Fruit fly (Drosophila melanogaster) whole organism, embryonic: Measurements from ENCODE around the gene ATPsynO.

Experiments used
- Abd-B ChIP-seq: fragments of 200-800 bp; sonication (Bioruptor generic); optimal IDR thresholded peaks from 2 replicates; lab custom pipeline; 2018; ENCODE audit warnings: missing biosample characterization, mild to moderate bottlenecking, missing genetic modification characterization, moderate library complexity
- Antp ChIP-seq: fragments of 200-800 bp; sonication (Bioruptor generic); optimal IDR thresholded peaks from 3 replicates; lab custom pipeline; 2016; ENCODE audit warnings: missing biosample characterization, missing genetic modification characterization
- CG1024 ChIP-seq: fragments of 200-800 bp; sonication (Bioruptor generic); IDR thresholded peaks from 2 replicates; pipeline ENCODE4 v1.3.6; 2022; ENCODE audit warnings: missing biosample characterization, missing genetic modification characterization
- CG10366 ChIP-seq: fragments of 200-800 bp; sonication (Bioruptor generic); IDR thresholded peaks from 2 replicates; pipeline ENCODE4 v1.3.6; 2022; ENCODE audit warnings: missing biosample characterization, missing genetic modification characterization
- CG10543 ChIP-seq: fragments of 200-800 bp; sonication (Bioruptor generic); optimal IDR thresholded peaks from 3 replicates; lab custom pipeline; 2017; ENCODE audit warnings: missing biosample characterization, mild to moderate bottlenecking, missing genetic modification characterization, moderate library complexity
- CG17359 ChIP-seq: fragments of 200-800 bp; sonication (Bioruptor generic); optimal IDR thresholded peaks from 3 replicates; lab custom pipeline; 2018; ENCODE audit warnings: missing biosample characterization, mild to moderate bottlenecking, missing genetic modification characterization, moderate library complexity
- CG17568 ChIP-seq: fragments of 200-800 bp; sonication (Bioruptor generic); optimal IDR thresholded peaks from 2 replicates; lab custom pipeline; 2018; ENCODE audit warnings: missing biosample characterization, mild to moderate bottlenecking, missing genetic modification characterization, moderate library complexity
- CG30403 ChIP-seq: fragments of 200-800 bp; sonication (Bioruptor generic); optimal IDR thresholded peaks from 3 replicates; lab custom pipeline; 2016; ENCODE audit warnings: missing biosample characterization, missing genetic modification characterization
- CG33213 ChIP-seq: fragments of 200-800 bp; sonication (Bioruptor generic); optimal IDR thresholded peaks from 3 replicates; lab custom pipeline; 2016; ENCODE audit warnings: missing biosample characterization, missing genetic modification characterization
- CG3847 ChIP-seq: fragments of 200-800 bp; sonication (Bioruptor generic); IDR thresholded peaks from 2 replicates; pipeline ENCODE4 v1.3.6; 2022; ENCODE audit warnings: missing biosample characterization, missing genetic modification characterization
- CG3995 ChIP-seq: fragments of 200-800 bp; sonication (Bioruptor generic); optimal IDR thresholded peaks from 3 replicates; lab custom pipeline; 2016; ENCODE audit warnings: missing biosample characterization, missing genetic modification characterization
- CG42726 ChIP-seq: fragments of 200-800 bp; sonication (Bioruptor generic); IDR thresholded peaks from 2 replicates; pipeline ENCODE4 v1.3.6; 2022; ENCODE audit warnings: missing biosample characterization, missing genetic modification characterization; ENCODE audit not compliant: partially characterized antibody
- CG43689 ChIP-seq: fragments of 200-800 bp; sonication (Bioruptor generic); IDR thresholded peaks from 2 replicates; pipeline ENCODE4 v1.3.6; 2022; ENCODE audit warnings: missing biosample characterization, missing genetic modification characterization
- CG8388 ChIP-seq: fragments of 200-800 bp; sonication (Bioruptor generic); optimal IDR thresholded peaks from 2 replicates; lab custom pipeline; 2019; ENCODE audit warnings: missing biosample characterization, mild to moderate bottlenecking, missing genetic modification characterization, moderate library complexity
- CG8924 ChIP-seq: fragments of 200-800 bp; optimal IDR thresholded peaks from 3 replicates; lab custom pipeline; 2019; ENCODE audit warnings: missing biosample characterization, mild to moderate bottlenecking, missing genetic modification characterization, moderate library complexity
- Doc3 ChIP-seq: fragments of 200-800 bp; sonication (Bioruptor generic); IDR thresholded peaks from 3 replicates; pipeline ENCODE4 v1.3.6; 2022; ENCODE audit warnings: missing biosample characterization, missing genetic modification characterization; ENCODE audit not compliant: partially characterized antibody
- Dp ChIP-seq: fragments of 200-800 bp; sonication (Bioruptor generic); optimal IDR thresholded peaks from 2 replicates; lab custom pipeline; 2018; ENCODE audit warnings: missing biosample characterization, mild to moderate bottlenecking, missing genetic modification characterization, moderate library complexity
- E2f2 ChIP-seq: fragments of 200-800 bp; sonication (Bioruptor generic); IDR thresholded peaks from 2 replicates; pipeline ENCODE4 v1.3.6; 2022; ENCODE audit warnings: missing biosample characterization, missing genetic modification characterization
- Ets65A ChIP-seq: fragments of 200-800 bp; sonication (Bioruptor generic); peaks from one replicate; lab custom pipeline; 2016; ENCODE audit warnings: missing biosample characterization, missing genetic modification characterization
- Ets97D ChIP-seq: fragments of 200-800 bp; sonication (Bioruptor generic); optimal IDR thresholded peaks from 3 replicates; lab custom pipeline; 2016; ENCODE audit warnings: missing biosample characterization, missing genetic modification characterization
- Fer1 ChIP-seq: fragments of 200-800 bp; sonication (Bioruptor generic); optimal IDR thresholded peaks from 2 replicates; lab custom pipeline; 2017; ENCODE audit warnings: missing biosample characterization, mild to moderate bottlenecking, missing genetic modification characterization
- Fer3 ChIP-seq: fragments of 200-800 bp; sonication (Bioruptor generic); optimal IDR thresholded peaks from 2 replicates; lab custom pipeline; 2018; ENCODE audit warnings: missing biosample characterization, mild to moderate bottlenecking, missing genetic modification characterization, moderate library complexity
- HmgZ ChIP-seq: fragments of 200-800 bp; sonication (Bioruptor generic); optimal IDR thresholded peaks from 2 replicates; lab custom pipeline; 2018; ENCODE audit warnings: missing biosample characterization, mild to moderate bottlenecking, missing genetic modification characterization
- Lim3 ChIP-seq: fragments of 200-800 bp; sonication (Bioruptor generic); IDR thresholded peaks from 2 replicates; pipeline ENCODE4 v1.3.6; 2022; ENCODE audit warnings: missing biosample characterization, missing genetic modification characterization
- Opbp ChIP-seq: fragments of 200-800 bp; sonication (Bioruptor generic); IDR thresholded peaks from 3 replicates; pipeline ENCODE4 v1.3.6; 2022; ENCODE audit warnings: missing biosample characterization, missing genetic modification characterization; ENCODE audit not compliant: partially characterized antibody
- Optix ChIP-seq: fragments of 200-800 bp; sonication (Bioruptor generic); IDR thresholded peaks from 3 replicates; pipeline ENCODE4 v1.3.6; 2022; ENCODE audit warnings: missing biosample characterization, missing genetic modification characterization
- Ravus ChIP-seq: fragments of 200-800 bp; sonication (Bioruptor generic); IDR thresholded peaks from 2 replicates; pipeline ENCODE4 v1.3.6; 2022; ENCODE audit warnings: missing biosample characterization, missing genetic modification characterization
- Rx ChIP-seq: fragments of 200-800 bp; sonication (Bioruptor generic); IDR thresholded peaks from 2 replicates; pipeline ENCODE4 v1.3.6; 2022; ENCODE audit warnings: missing biosample characterization, missing genetic modification characterization
- Side ChIP-seq: fragments of 200-800 bp; sonication (Bioruptor generic); optimal IDR thresholded peaks from 2 replicates; lab custom pipeline; 2016; ENCODE audit warnings: missing biosample characterization, missing genetic modification characterization
- Sox102F ChIP-seq: fragments of 200-800 bp; sonication (Bioruptor generic); optimal IDR thresholded peaks from 2 replicates; lab custom pipeline; 2018; ENCODE audit warnings: missing biosample characterization, mild to moderate bottlenecking, missing genetic modification characterization, moderate library complexity
- Xbp1 ChIP-seq: fragments of 200-800 bp; sonication (Bioruptor generic); optimal IDR thresholded peaks from 3 replicates; lab custom pipeline; 2016; ENCODE audit warnings: missing biosample characterization, mild to moderate bottlenecking, missing genetic modification characterization
- ara ChIP-seq: fragments of 200-800 bp; sonication (Bioruptor generic); IDR thresholded peaks from 2 replicates; pipeline ENCODE4 v1.3.6; 2022; ENCODE audit warnings: missing biosample characterization, missing genetic modification characterization
- bab2 ChIP-seq: fragments of 200-800 bp; sonication (Bioruptor generic); optimal IDR thresholded peaks from 2 replicates; lab custom pipeline; 2016; ENCODE audit warnings: missing biosample characterization, missing genetic modification characterization
- chm ChIP-seq: fragments of 200-800 bp; sonication (Bioruptor generic); IDR thresholded peaks from 2 replicates; pipeline ENCODE4 v1.3.6; 2022; ENCODE audit warnings: missing biosample characterization, missing genetic modification characterization
- chn ChIP-seq: fragments of 200-800 bp; sonication (Bioruptor generic); optimal IDR thresholded peaks from 2 replicates; lab custom pipeline; 2016; ENCODE audit warnings: missing biosample characterization, missing genetic modification characterization
- corto ChIP-seq: fragments of 200-800 bp; sonication (Bioruptor generic); optimal IDR thresholded peaks from 2 replicates; lab custom pipeline; 2016; ENCODE audit warnings: missing biosample characterization, mild to moderate bottlenecking, missing genetic modification characterization, moderate library complexity
- danr ChIP-seq: fragments of 200-800 bp; sonication (Bioruptor generic); IDR thresholded peaks from 2 replicates; pipeline ENCODE4 v1.3.6; 2022; ENCODE audit warnings: missing biosample characterization, missing genetic modification characterization
- fd102C ChIP-seq: fragments of 200-800 bp; sonication (Bioruptor generic); optimal IDR thresholded peaks from 2 replicates; lab custom pipeline; 2018; ENCODE audit warnings: missing biosample characterization, mild to moderate bottlenecking, missing genetic modification characterization, moderate library complexity
- fd64A ChIP-seq: fragments of 200-800 bp; sonication (Bioruptor generic); optimal IDR thresholded peaks from 3 replicates; lab custom pipeline; 2018; ENCODE audit warnings: missing biosample characterization, mild to moderate bottlenecking, missing genetic modification characterization
- h ChIP-seq: fragments of >200 bp; optimal IDR thresholded peaks from 2 replicates; lab custom pipeline; 2017
- hbn ChIP-seq: fragments of 200-800 bp; sonication (Bioruptor generic); IDR thresholded peaks from 2 replicates; pipeline ENCODE4 v1.3.6; 2022; ENCODE audit warnings: missing biosample characterization, missing genetic modification characterization; ENCODE audit not compliant: partially characterized antibody
- otp ChIP-seq: fragments of 200-800 bp; sonication (Bioruptor generic); IDR thresholded peaks from 3 replicates; pipeline ENCODE4, ENCODE4 v1.3.6; 2022; ENCODE audit warnings: missing biosample characterization, missing genetic modification characterization
- ro ChIP-seq: fragments of 200-800 bp; sonication (Bioruptor generic); IDR thresholded peaks from 2 replicates; pipeline ENCODE4 v1.3.6; 2022; ENCODE audit warnings: missing biosample characterization, missing genetic modification characterization
- seq ChIP-seq: fragments of 200-800 bp; sonication (Bioruptor generic); IDR thresholded peaks from 2 replicates; pipeline ENCODE4 v1.3.6; 2022; ENCODE audit warnings: missing biosample characterization, missing genetic modification characterization
- slbo ChIP-seq: fragments of 200-800 bp; sonication (Bioruptor generic); IDR thresholded peaks from 2 replicates; pipeline ENCODE4 v1.3.6; 2022; ENCODE audit warnings: missing biosample characterization, missing genetic modification characterization
- tio ChIP-seq: fragments of 200-800 bp; sonication (Bioruptor generic); optimal IDR thresholded peaks from 2 replicates; lab custom pipeline; 2017; ENCODE audit warnings: missing biosample characterization, missing genetic modification characterization, inconsistent platforms
- tx ChIP-seq: fragments of 200-800 bp; sonication (Bioruptor generic); optimal IDR thresholded peaks from 2 replicates; lab custom pipeline; 2016; ENCODE audit warnings: missing biosample characterization, missing genetic modification characterization
- vvl ChIP-seq: fragments of 200-800 bp; sonication (Bioruptor generic); IDR thresholded peaks from 2 replicates; pipeline ENCODE4 v1.3.6; 2022; ENCODE audit warnings: missing biosample characterization, missing genetic modification characterization
- wor ChIP-seq: fragments of 200-800 bp; sonication (Bioruptor generic); IDR thresholded peaks from 2 replicates; pipeline ENCODE4 v1.3.6; 2022; ENCODE audit warnings: missing biosample characterization, missing genetic modification characterization
- yki ChIP-seq: fragments of >200 bp; optimal IDR thresholded peaks from 3 replicates; lab custom pipeline; 2018

The ATPsynO gene

dm6 chr3R:15262710-15263672, 2.4 kb upstream of the ATPsynO start, which contains the start of the genes eIF2gamma and Set (continued):
- TF ChIP-seq h (lab: Kevin White, UChicago) = no peak
- no peak for TF ChIP-seq CG17359 (tag; lab: Kevin White, UChicago)
- no peak for TF ChIP-seq danr
- TF ChIP-seq Abd-B = no peak
- no peak for TF ChIP-seq fd64A (GFP tag; lab: Kevin White, UChicago)
- TF ChIP-seq Fer3 (tag; lab: Kevin White, UChicago) = no peak
- peak; percentile 98 for TF ChIP-seq CG42726 (GFP tag; lab: Robert Waterston, UW)
- TF ChIP-seq otp (GFP tag; lab: Robert Waterston, UW) = 0 out of 3 replicates have a peak, but pooled peaks have one; percentile 26
- TF ChIP-seq corto (GFP tag; lab: Kevin White, UChicago) = no peak
- peak; percentile 49 for TF ChIP-seq Xbp1 (GFP tag; lab: Kevin White, UChicago)
- peak; percentile 47 for TF ChIP-seq Antp
- peak; percentile 52 for TF ChIP-seq vvl (GFP tag; lab: Robert Waterston, UW)
- no peak for TF ChIP-seq Sox102F (GFP tag; lab: Kevin White, UChicago)
- no peak for TF ChIP-seq Ravus (GFP tag; lab: Robert Waterston, UW)
- TF ChIP-seq Fer1 (GFP tag; lab: Kevin White, UChicago) = peak; percentile 20
- TF ChIP-seq chm = peak; percentile 78
- no peak for TF ChIP-seq Optix (GFP tag; lab: Robert Waterston, UW)
- TF ChIP-seq CG33213 (GFP tag; lab: Kevin White, UChicago) = peak; percentile 3
- TF ChIP-seq Lim3 = no peak
- TF ChIP-seq CG8924 (tag; lab: Kevin White, UChicago) = peak; percentile 2
- TF ChIP-seq CG10366 (GFP tag; lab: Robert Waterston, UW) = 0 out of 2 replicates have a peak, but pooled peaks have one; percentile 28
- peak; percentile 77 for TF ChIP-seq Ets97D (GFP tag; lab: Kevin White, UChicago)
- TF ChIP-seq HmgZ (tag; lab: Kevin White, UChicago) = peak; percentile 85
- peak; percentile 72 for TF ChIP-seq CG3847
- peak; percentile 78 for TF ChIP-seq CG3995 (GFP tag; lab: Kevin White, UChicago)
- TF ChIP-seq CG17568 (GFP tag; lab: Kevin White, UChicago) = no peak
- peak; percentile 97 for TF ChIP-seq hbn (GFP tag; lab: Robert Waterston, UW)
- no peak for TF ChIP-seq tio (GFP tag; lab: Kevin White, UChicago)
- peak; percentile 98 for TF ChIP-seq Opbp
- peak; percentile 31 for TF ChIP-seq Side
- no peak for TF ChIP-seq ro (GFP tag; lab: Robert Waterston, UW)
- TF ChIP-seq yki (lab: Kevin White, UChicago) = no peak
- TF ChIP-seq Doc3 (GFP tag; lab: Robert Waterston, UW) = peak; percentile 85
- TF ChIP-seq bab2 (GFP tag; lab: Kevin White, UChicago) = peak; percentile 26
- no peak for TF ChIP-seq CG8388
- peak; percentile 29 for TF ChIP-seq CG10543 (GFP tag; lab: Kevin White, UChicago)
- TF ChIP-seq tx (GFP tag; lab: Kevin White, UChicago) = no peak
- TF ChIP-seq CG43689 = no peak
- peak; percentile 22 for TF ChIP-seq CG30403
- peak; percentile 76 for TF ChIP-seq E2f2 (GFP tag; lab: Robert Waterston, UW)
- peak; percentile 39; the same call in 1 of the 2 replicates for TF ChIP-seq CG1024
- TF ChIP-seq chn (GFP tag; lab: Kevin White, UChicago) = no peak
- TF ChIP-seq wor (GFP tag; lab: Robert Waterston, UW) = no peak
- 0 out of 2 replicates have a peak, but pooled peaks have one; percentile 11 for TF ChIP-seq seq (GFP tag; lab: Robert Waterston, UW)
- TF ChIP-seq fd102C (GFP tag; lab: Kevin White, UChicago) = no peak
- no peak for TF ChIP-seq Rx (GFP tag; lab: Robert Waterston, UW)
- TF ChIP-seq Dp (GFP tag; lab: Kevin White, UChicago) = peak; percentile 69
- peak; percentile 53; the same call in 1 of the 2 replicates for TF ChIP-seq ara (GFP tag; lab: Robert Waterston, UW)
- peak; percentile 72 for TF ChIP-seq slbo
- TF ChIP-seq Ets65A (GFP tag; lab: Kevin White, UChicago) = peak; percentile 98
